Worm (Caenorhabditis elegans) whole organism, L4/young adult: ENCODE measurements around the gene sucl-1.

Experiments used
- W03F9.2 ChIP-seq: fragments of 150-350 bp; optimal IDR thresholded peaks from 2 replicates; lab custom pipeline; 2014; ENCODE audit warnings: missing biosample characterization, missing genetic modification characterization
- dao-5 ChIP-seq: sonication (generic microtip); optimal IDR thresholded peaks from 2 replicates; lab custom pipeline; 2016; ENCODE audit warnings: missing genotype, missing genetic modification characterization, moderate library complexity, missing compliant biosample characterization
- him-1 ChIP-seq: sonication (generic microtip); optimal IDR thresholded peaks from 2 replicates; lab custom pipeline; 2016; ENCODE audit warnings: missing genotype, missing genetic modification reagents, missing genetic modification characterization, missing compliant biosample characterization

The sucl-1 gene

DNA sequence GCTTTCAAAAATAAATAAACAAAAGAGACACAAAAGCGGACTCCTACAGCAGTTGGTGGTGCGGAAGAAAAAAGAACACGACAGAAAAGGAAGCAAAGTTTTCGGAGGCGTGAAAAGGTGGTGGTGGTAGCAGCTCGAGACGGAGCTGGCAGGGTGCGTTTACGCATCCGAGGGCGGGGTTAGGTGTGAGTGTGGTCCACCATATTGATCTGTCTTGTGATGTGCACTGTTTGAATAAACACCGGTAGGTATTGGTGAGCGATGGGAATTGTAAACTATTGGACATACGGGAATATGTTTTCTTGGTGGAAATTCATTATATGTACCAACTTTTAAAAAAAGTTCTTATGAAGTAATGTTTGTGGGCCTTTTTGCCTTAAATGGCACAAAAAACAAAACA lies 7.2 kb downstream of the sucl-1 start, which contains the start of gene C05G5.5:
Gene C05G5.5, minus strand, starts transcription at position 101 of the 400 bp plus-strand sequence.
- no peak for TF ChIP-seq dao-5
- TF ChIP-seq him-1 = no peak
- no peak for TF ChIP-seq W03F9.2 (tag; lab: Kevin White, UChicago)

ce11 chrX:14767813-14768212 lies 14.0 kb downstream of the sucl-1 start:
- TF ChIP-seq him-1 = no peak
- TF ChIP-seq dao-5 = no peak
- no peak for TF ChIP-seq W03F9.2 (tag; lab: Kevin White, UChicago)

DNA sequence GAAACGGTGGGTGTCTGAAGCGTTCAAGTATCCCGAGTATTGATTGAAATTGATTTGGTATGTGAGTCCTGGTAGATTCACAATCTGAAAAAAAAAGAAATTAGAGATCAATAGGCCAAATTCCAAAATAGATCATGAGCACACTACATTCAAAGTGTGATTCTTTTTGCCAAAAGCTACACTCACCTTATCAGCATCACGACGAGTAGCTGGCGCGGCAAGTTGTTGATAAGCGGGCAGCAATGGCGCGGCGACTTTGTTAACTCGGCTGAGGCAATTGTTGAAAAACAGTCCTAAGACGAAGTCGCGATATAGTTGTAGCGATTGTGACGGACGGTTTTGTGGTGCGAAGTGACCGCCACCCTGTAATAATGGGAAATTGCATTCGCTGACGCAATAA lies 15.2 kb downstream of the sucl-1 start:
- TF ChIP-seq W03F9.2 (tag; lab: Kevin White, UChicago) (no peak), him-1 (no peak), dao-5 (no peak)

ce11 chrX:14770336-14770735 lies 16.5 kb downstream of the sucl-1 start:
- no peak for TF ChIP-seq dao-5
- TF ChIP-seq him-1 = no peak
- no peak for TF ChIP-seq W03F9.2 (tag; lab: Kevin White, UChicago)

ce11 chrX:14771682-14772081 lies 17.9 kb downstream of the sucl-1 start, which contains the start of gene Y16B4A.2:
Y16B4A.2 (minus strand) TSS chrX:14771851.
- TF ChIP-seq dao-5 = no peak
- no peak for TF ChIP-seq W03F9.2 (tag; lab: Kevin White, UChicago)

DNA sequence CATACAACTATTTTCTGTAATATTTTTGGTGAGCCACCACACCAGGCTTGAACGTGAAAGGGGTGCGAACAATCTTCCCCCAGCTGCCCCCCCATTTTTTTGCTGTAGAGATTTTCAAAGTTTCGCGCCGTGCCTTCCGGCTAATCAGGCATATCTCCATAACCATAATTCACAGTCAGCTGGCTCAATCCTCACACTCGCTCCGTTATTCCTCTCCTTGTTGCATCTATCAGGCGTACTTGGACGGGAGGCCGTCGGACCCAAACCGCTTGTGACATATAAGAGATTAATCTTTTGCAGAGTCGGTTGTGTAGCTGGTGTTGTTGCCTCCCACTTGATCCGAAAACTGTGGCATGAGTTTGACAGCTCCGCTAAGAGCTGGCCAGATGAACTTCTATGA lies 19.4 kb downstream of the sucl-1 start, which contains the start of gene unc-3:
Gene unc-3, plus strand, starts transcription at position 301 of the 400 bp plus-strand sequence.
- TF ChIP-seq W03F9.2 (tag; lab: Kevin White, UChicago) = no peak
- TF ChIP-seq him-1 = no peak
- TF ChIP-seq dao-5 = no peak

- TF ChIP-seq him-1 (no peak), dao-5 (no peak), W03F9.2 (tag; lab: Kevin White, UChicago) (no peak)
Measured at ce11 chrX:14775222-14775621, 21.4 kb downstream of the sucl-1 start.

DNA sequence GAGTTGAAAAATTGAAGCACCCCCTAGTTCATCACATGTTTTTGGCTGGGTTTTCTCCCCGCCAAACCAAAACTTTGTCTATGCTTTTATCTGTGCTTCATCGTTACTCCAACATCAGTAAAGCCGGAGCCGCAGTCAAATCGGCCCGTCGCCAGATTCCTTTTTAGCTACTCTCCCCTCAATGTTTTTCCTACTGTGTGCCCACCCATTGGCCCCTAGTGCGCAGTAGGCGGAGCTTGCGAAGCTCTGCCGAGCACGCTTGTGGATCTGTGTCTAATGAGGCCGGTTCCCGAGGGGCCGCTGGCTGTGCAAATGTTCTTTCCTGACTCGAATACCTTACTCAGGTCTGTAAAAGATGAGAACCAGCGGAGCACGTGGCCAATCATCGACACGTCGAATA lies 22.5 kb downstream of the sucl-1 start:
- no peak for TF ChIP-seq him-1
- TF ChIP-seq W03F9.2 (tag; lab: Kevin White, UChicago) = no peak
- TF ChIP-seq dao-5 = no peak

ce11 chrX:14778112-14778511 lies 24.3 kb downstream of the sucl-1 start:
- no peak for TF ChIP-seq W03F9.2 (tag; lab: Kevin White, UChicago)
- TF ChIP-seq him-1 = no peak
- no peak for TF ChIP-seq dao-5

- no peak for TF ChIP-seq dao-5
- TF ChIP-seq him-1 = no peak
- no peak for TF ChIP-seq W03F9.2 (tag; lab: Kevin White, UChicago)
Measured at ce11 chrX:14780176-14780575, 26.4 kb downstream of the sucl-1 start.

DNA sequence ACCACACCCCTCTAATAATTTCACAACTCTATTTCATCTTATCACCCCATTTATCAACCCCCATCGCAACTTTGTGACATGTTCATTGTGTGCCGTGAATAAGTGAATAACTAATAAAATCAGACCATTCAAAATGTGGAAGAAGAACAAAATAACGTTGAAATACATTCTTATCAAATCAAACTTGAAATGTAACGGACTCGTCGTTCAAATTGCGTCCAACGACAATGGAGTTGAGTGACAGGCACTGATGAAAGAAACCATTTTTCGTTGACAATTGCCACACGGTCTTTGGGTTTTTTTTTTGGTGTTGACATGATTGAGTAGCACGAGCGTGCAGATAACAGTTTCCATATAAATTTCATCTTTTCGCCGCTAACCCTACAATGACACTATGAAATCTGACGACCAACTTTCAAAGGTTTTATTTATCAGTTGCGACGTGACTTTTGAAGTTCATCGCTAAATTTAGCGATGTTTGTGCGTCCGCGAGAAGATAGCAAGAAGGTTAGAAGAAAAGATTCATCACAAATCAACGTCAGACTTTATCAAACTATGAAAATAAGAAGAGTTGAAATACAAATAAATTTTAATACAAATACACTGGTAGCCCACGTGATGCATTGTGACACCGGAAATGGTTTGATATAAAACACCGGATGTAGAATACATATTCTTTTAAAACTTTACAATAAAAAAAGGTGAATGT lies 29.8 kb downstream of the sucl-1 start:
- no peak for TF ChIP-seq dao-5
- TF ChIP-seq W03F9.2 (tag; lab: Kevin White, UChicago) = peak; percentile 32

ce11 chrX:14786821-14787556 lies 33.2 kb downstream of the sucl-1 start:
- TF ChIP-seq W03F9.2 (tag; lab: Kevin White, UChicago) (no peak), dao-5 (no peak), him-1 (no peak)

- TF ChIP-seq him-1 (no peak), dao-5 (no peak), W03F9.2 (tag; lab: Kevin White, UChicago) (no peak)
Measured at ce11 chrX:14787557-14787932, 33.7 kb downstream of the sucl-1 start.

DNA sequence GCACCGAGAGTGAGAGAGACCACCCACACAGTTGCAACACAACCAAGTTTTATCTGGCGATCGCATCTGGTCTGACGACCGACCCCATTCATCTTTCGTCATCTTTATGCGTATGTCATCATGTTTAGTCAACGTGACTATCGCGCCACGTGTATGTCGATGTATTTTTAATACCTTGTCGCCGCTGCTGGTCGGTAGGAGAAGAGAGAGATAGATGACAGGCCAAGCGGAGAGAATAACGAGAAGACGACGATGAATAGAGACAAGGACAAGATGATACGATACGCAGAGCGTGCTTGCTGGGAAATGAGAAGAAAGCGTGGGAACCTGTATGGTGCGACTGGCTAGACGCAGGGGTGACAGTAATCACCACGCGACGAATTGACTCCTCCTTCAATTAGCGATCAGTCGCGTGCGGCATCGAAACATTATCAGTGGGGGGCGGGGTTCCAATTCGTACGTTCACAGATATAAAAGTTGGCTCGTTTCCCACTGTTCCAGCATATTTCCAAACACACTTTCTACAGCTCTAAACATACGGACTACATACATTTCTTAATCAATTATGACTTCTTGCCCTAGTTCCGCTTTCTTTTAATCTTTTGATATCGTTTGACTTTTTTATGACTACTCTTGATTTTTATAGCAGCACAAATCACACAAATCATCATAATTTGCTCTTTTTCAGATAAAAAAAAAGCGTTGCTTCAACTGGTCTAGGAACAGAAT lies 36.7 kb downstream of the sucl-1 start, which contains the start of gene tatn-1:
Gene tatn-1, plus strand, starts transcription at position 689 of the 729 bp plus-strand sequence.
- TF ChIP-seq W03F9.2 (tag; lab: Kevin White, UChicago) (peak; percentile 4), him-1 (no peak), dao-5 (peak; percentile 38)
